Worm (Caenorhabditis elegans) whole organism, L2 larva: ENCODE data around the gene dph-7.

Experiments used
- C34F6.9 ChIP-seq: fragments of 150-350 bp; optimal IDR thresholded peaks from 2 replicates; lab custom pipeline; 2014; ENCODE audit warnings: missing biosample characterization, missing genetic modification characterization
- Y55F3AM.14 ChIP-seq: fragments of 200-800 bp; sonication (Bioruptor generic); optimal IDR thresholded peaks from 2 replicates; lab custom pipeline; 2018; ENCODE audit warnings: mild to moderate bottlenecking, missing genetic modification characterization, missing compliant biosample characterization
- ZK546.5 ChIP-seq: sonication (generic microtip); optimal IDR thresholded peaks from 2 replicates; lab custom pipeline; 2017; ENCODE audit warnings: missing biosample characterization, missing genetic modification characterization
- alr-1 ChIP-seq: fragments of 150-350 bp; optimal IDR thresholded peaks from 2 replicates; lab custom pipeline; 2014; ENCODE audit warnings: missing biosample characterization, missing genetic modification characterization
- aly-2 ChIP-seq: fragments of 150-350 bp; optimal IDR thresholded peaks from 2 replicates; lab custom pipeline; 2014; ENCODE audit warnings: missing biosample characterization, missing genetic modification characterization
- blmp-1 ChIP-seq: sonication (generic microtip); optimal IDR thresholded peaks from 2 replicates; lab custom pipeline; 2017; ENCODE audit warnings: missing genetic modification characterization, mild to moderate bottlenecking, missing compliant biosample characterization, antibody characterized with exemption, moderate library complexity; ENCODE audit not compliant: insufficient read depth
- ceh-16 ChIP-seq: fragments of 150-350 bp; optimal IDR thresholded peaks from 2 replicates; lab custom pipeline; 2014; ENCODE audit warnings: missing biosample characterization, missing genetic modification characterization
- ceh-82 ChIP-seq: fragments of 150-350 bp; optimal IDR thresholded peaks from 2 replicates; lab custom pipeline; 2014; ENCODE audit warnings: missing biosample characterization, missing genetic modification characterization
- crh-2 ChIP-seq: sonication (generic microtip); optimal IDR thresholded peaks from 2 replicates; lab custom pipeline; 2017; ENCODE audit warnings: missing biosample characterization, missing genetic modification characterization
- dmd-4 ChIP-seq: sonication (generic microtip); optimal IDR thresholded peaks from 2 replicates; lab custom pipeline; 2017; ENCODE audit warnings: missing biosample characterization, missing genetic modification characterization
- elt-1 ChIP-seq: fragments of 150-350 bp; optimal IDR thresholded peaks from 2 replicates; lab custom pipeline; 2014; ENCODE audit warnings: missing biosample characterization, missing genetic modification characterization
- elt-3 ChIP-seq: sonication (generic microtip); optimal IDR thresholded peaks from 2 replicates; lab custom pipeline; 2017; ENCODE audit warnings: missing biosample characterization, missing genetic modification characterization
- gmeb-1 ChIP-seq: fragments of 150-350 bp; optimal IDR thresholded peaks from 2 replicates; lab custom pipeline; 2014; ENCODE audit warnings: missing biosample characterization, missing genetic modification characterization
- lin-11 ChIP-seq: fragments of 150-350 bp; sonication (generic microtip); optimal IDR thresholded peaks from 2 replicates; lab custom pipeline; 2014; ENCODE audit warnings: missing biosample characterization, missing genetic modification characterization, inconsistent platforms, mixed read lengths
- lin-13 ChIP-seq: fragments of 150-350 bp; optimal IDR thresholded peaks from 2 replicates; lab custom pipeline; 2014; ENCODE audit warnings: missing biosample characterization, missing genetic modification reagents, missing genetic modification characterization
- lin-39 ChIP-seq: fragments of 150-350 bp; optimal IDR thresholded peaks from 2 replicates; lab custom pipeline; 2014; ENCODE audit warnings: missing biosample characterization, missing genetic modification reagents, missing genetic modification characterization
- lsy-2 ChIP-seq, 2 experiments: fragments of 150-350 bp in 1 of 2; sonication (generic microtip) in 1 of 2; optimal IDR thresholded peaks; 2 replicates each; lab custom pipeline; 2014 to 2017; ENCODE audit warnings: missing biosample characterization in 2 of 2, missing genetic modification characterization in 2 of 2
- mdl-1 ChIP-seq, 2 experiments: fragments of 150-350 bp in 1 of 2; sonication (generic microtip) in 1 of 2; optimal IDR thresholded peaks; 2 replicates each; lab custom pipeline; 2017; ENCODE audit warnings: missing biosample characterization in 2 of 2, missing genetic modification characterization in 2 of 2
- nhr-10 ChIP-seq: sonication (generic microtip); optimal IDR thresholded peaks from 2 replicates; lab custom pipeline; 2017; ENCODE audit warnings: missing biosample characterization, missing genetic modification characterization
- nhr-11 ChIP-seq: fragments of 150-350 bp; optimal IDR thresholded peaks from 2 replicates; lab custom pipeline; 2014; ENCODE audit warnings: missing biosample characterization, missing genetic modification characterization
- nhr-12 ChIP-seq: fragments of 150-350 bp; optimal IDR thresholded peaks from 2 replicates; lab custom pipeline; 2014; ENCODE audit warnings: missing biosample characterization, missing genetic modification characterization
- nhr-129 ChIP-seq: fragments of 150-350 bp; optimal IDR thresholded peaks from 2 replicates; lab custom pipeline; 2014; ENCODE audit warnings: missing biosample characterization, missing genetic modification characterization
- nhr-21 ChIP-seq: fragments of 150-350 bp; optimal IDR thresholded peaks from 2 replicates; lab custom pipeline; 2014; ENCODE audit warnings: missing biosample characterization, missing genetic modification characterization
- nhr-237 ChIP-seq: fragments of 150-350 bp; optimal IDR thresholded peaks from 2 replicates; lab custom pipeline; 2014; ENCODE audit warnings: missing biosample characterization, missing genetic modification characterization
- nhr-25 ChIP-seq: fragments of 150-350 bp; sonication (generic microtip); optimal IDR thresholded peaks from 3 replicates; lab custom pipeline; 2014; ENCODE audit warnings: missing biosample characterization, missing genetic modification characterization
- nhr-6 ChIP-seq: fragments of 150-350 bp; optimal IDR thresholded peaks from 2 replicates; lab custom pipeline; 2014; ENCODE audit warnings: missing biosample characterization, missing genetic modification characterization
- nhr-77 ChIP-seq: fragments of 150-350 bp; optimal IDR thresholded peaks from 2 replicates; lab custom pipeline; 2014; ENCODE audit warnings: missing biosample characterization, missing genetic modification characterization
- peb-1 ChIP-seq: fragments of 150-350 bp; optimal IDR thresholded peaks from 2 replicates; lab custom pipeline; 2014; ENCODE audit warnings: missing biosample characterization, missing genetic modification characterization
- sem-4 ChIP-seq: fragments of 150-350 bp; optimal IDR thresholded peaks from 2 replicates; lab custom pipeline; 2014; ENCODE audit warnings: missing biosample characterization, missing genetic modification reagents, missing genetic modification characterization
- skn-1 ChIP-seq: sonication (generic microtip); optimal IDR thresholded peaks from 2 replicates; lab custom pipeline; 2017; ENCODE audit warnings: missing biosample characterization, missing genetic modification characterization
- sma-3 ChIP-seq: sonication (generic microtip); optimal IDR thresholded peaks from 2 replicates; lab custom pipeline; 2016; ENCODE audit warnings: missing genetic modification reagents, missing genetic modification characterization, missing compliant biosample characterization
- sma-9 ChIP-seq, 2 experiments: fragments of 150-350 bp in 1 of 2; sonication (generic microtip) in 1 of 2; optimal IDR thresholded peaks; 2 replicates each; lab custom pipeline; 2014 to 2016; ENCODE audit warnings: missing genetic modification characterization in 2 of 2, mild to moderate bottlenecking in 1 of 2, missing biosample characterization in 1 of 2, missing compliant biosample characterization in 1 of 2, missing genetic modification reagents in 1 of 2, moderate library complexity in 1 of 2
- unc-39 ChIP-seq: fragments of 150-350 bp; optimal IDR thresholded peaks from 2 replicates; lab custom pipeline; 2014; ENCODE audit warnings: missing biosample characterization, missing genetic modification characterization
- unc-62 ChIP-seq: fragments of 150-350 bp; optimal IDR thresholded peaks from 2 replicates; lab custom pipeline; 2014; ENCODE audit warnings: missing biosample characterization, missing genetic modification reagents, missing genetic modification characterization
- zag-1 ChIP-seq: fragments of 150-350 bp; optimal IDR thresholded peaks from 2 replicates; lab custom pipeline; 2014; ENCODE audit warnings: missing biosample characterization, missing genetic modification characterization
- ztf-1 ChIP-seq: fragments of 200-800 bp; sonication (Bioruptor generic); conservative IDR thresholded peaks from 2 replicates; pipeline ENCODE4 v1.3.6; 2022; ENCODE audit warnings: missing genetic modification characterization, missing compliant biosample characterization
- ztf-11 ChIP-seq: sonication (generic microtip); optimal IDR thresholded peaks from 2 replicates; lab custom pipeline; 2017; ENCODE audit warnings: missing biosample characterization, missing genetic modification characterization
- ztf-4 ChIP-seq: fragments of 150-350 bp; optimal IDR thresholded peaks from 2 replicates; lab custom pipeline; 2014; ENCODE audit warnings: missing biosample characterization, missing genetic modification characterization

The dph-7 gene

ce11 chrIII:13317383-13317911 lies 2.5 kb downstream of the dph-7 start:
- TF ChIP-seq nhr-21 (tag; lab: Kevin White, UChicago) (no peak), sem-4 (no peak), ztf-4 (no peak), lsy-2 (tag; optimal IDR thresholded peaks at IDR 0.05; lab: Kevin White, UChicago) (no peak), ceh-16 (tag; lab: Kevin White, UChicago) (no peak), ZK546.5 (no peak), ceh-82 (tag; lab: Kevin White, UChicago) (no peak), lin-39 (tag; lab: Kevin White, UChicago) (no peak), crh-2 (tag; lab: Kevin White, UChicago) (no peak)

- no peak for TF ChIP-seq peb-1 (tag; lab: Kevin White, UChicago)
- no peak for TF ChIP-seq ceh-16 (tag; lab: Kevin White, UChicago)
- no peak for TF ChIP-seq lin-11 (tag; lab: Kevin White, UChicago)
- no peak for TF ChIP-seq sma-9 (GFP tag; optimal IDR thresholded peaks at IDR 0.05; lab: Kevin White, UChicago)
- no peak for TF ChIP-seq sma-9 (tag; optimal IDR thresholded peaks at IDR 0.05; lab: Kevin White, UChicago)
- no peak for TF ChIP-seq ztf-4
- TF ChIP-seq nhr-77 (tag; lab: Kevin White, UChicago) = no peak
- TF ChIP-seq crh-2 (tag; lab: Kevin White, UChicago) = no peak
- TF ChIP-seq gmeb-1 (tag; lab: Kevin White, UChicago) = no peak
- TF ChIP-seq ztf-11 = no peak
- TF ChIP-seq elt-3 (tag; lab: Kevin White, UChicago) = no peak
- TF ChIP-seq lin-39 (tag; lab: Kevin White, UChicago) = no peak
- TF ChIP-seq ztf-1 (GFP tag; lab: Robert Waterston, UW) = no peak
- TF ChIP-seq unc-62 (GFP tag; lab: Kevin White, UChicago) = no peak
- no peak for TF ChIP-seq aly-2 (tag; lab: Kevin White, UChicago)
- no peak for TF ChIP-seq nhr-11 (tag; lab: Kevin White, UChicago)
- no peak for TF ChIP-seq nhr-6 (tag; lab: Kevin White, UChicago)
- no peak for TF ChIP-seq skn-1
- no peak for TF ChIP-seq nhr-21 (tag; lab: Kevin White, UChicago)
- TF ChIP-seq nhr-12 = no peak
- TF ChIP-seq, all 48 proteins: peak for 0
Observed at ce11 chrIII:13322578-13322977, 7.7 kb downstream of the dph-7 start, which contains the start of gene F53A2.11. F53A2.11 (minus strand) TSS chrIII:13322678.

- TF ChIP-seq nhr-129 (tag; lab: Kevin White, UChicago) (no peak), nhr-10 (tag; lab: Kevin White, UChicago) (no peak)
Observed at ce11 chrIII:13324739-13325138, 9.8 kb downstream of the dph-7 start, which contains the start of gene F53A2.1. F53A2.1 (minus strand) TSS chrIII:13324839.

ce11 chrIII:13328911-13329310 lies 14.0 kb downstream of the dph-7 start:
- TF ChIP-seq peb-1 (tag; lab: Kevin White, UChicago) (no peak), unc-62 (GFP tag; lab: Kevin White, UChicago) (no peak), ZK546.5 (no peak), nhr-129 (tag; lab: Kevin White, UChicago) (no peak), alr-1 (tag; lab: Kevin White, UChicago) (no peak), elt-3 (tag; lab: Kevin White, UChicago) (no peak), sem-4 (no peak), C34F6.9 (tag; lab: Kevin White, UChicago) (no peak), skn-1 (no peak), zag-1 (no peak), ztf-4 (no peak), nhr-10 (tag; lab: Kevin White, UChicago) (no peak), nhr-237 (tag; lab: Kevin White, UChicago) (no peak), mdl-1 (tag; optimal IDR thresholded peaks at IDR 0.05; lab: Kevin White, UChicago) (no peak), gmeb-1 (tag; lab: Kevin White, UChicago) (no peak)

- TF ChIP-seq lin-13 (GFP tag; lab: Kevin White, UChicago) (no peak), ztf-11 (no peak), nhr-77 (tag; lab: Kevin White, UChicago) (no peak), dmd-4 (tag; lab: Kevin White, UChicago) (no peak), aly-2 (tag; lab: Kevin White, UChicago) (no peak), sma-3 (GFP tag; lab: Kevin White, UChicago) (no peak), ceh-82 (tag; lab: Kevin White, UChicago) (no peak), nhr-25 (tag; lab: Kevin White, UChicago) (no peak), blmp-1 (no peak), unc-39 (tag; lab: Kevin White, UChicago) (no peak), Y55F3AM.14 (GFP tag; lab: Kevin White, UChicago) (no peak), zag-1 (no peak), elt-1 (tag; lab: Kevin White, UChicago) (no peak)
Observed at ce11 chrIII:13333754-13334153, 18.8 kb downstream of the dph-7 start, which contains the start of gene sdz-20. sdz-20 (plus strand) TSS chrIII:13334054.
